Worm (Caenorhabditis elegans) whole organism, L4 larva: Measurements from ENCODE around the gene mlc-6.

ENCODE experiments used
- F37D6.2 ChIP-seq: sonication (generic microtip); optimal IDR thresholded peaks from 2 replicates; lab custom pipeline; 2016; ENCODE audit warnings: mild to moderate bottlenecking, missing genetic modification characterization, missing compliant biosample characterization
- F44E2.7 ChIP-seq: fragments of 200-800 bp; sonication (Bioruptor generic); IDR thresholded peaks from 2 replicates; pipeline ENCODE4 v2.1.2; 2022; ENCODE audit warnings: missing genetic modification characterization, missing compliant biosample characterization
- F49E8.2 ChIP-seq: sonication (generic microtip); optimal IDR thresholded peaks from 2 replicates; lab custom pipeline; 2016; ENCODE audit warnings: missing compliant biosample characterization, mild to moderate bottlenecking, missing genetic modification characterization, borderline replicate concordance
- R02D3.7 ChIP-seq: fragments of 150-350 bp; sonication (generic microtip); optimal IDR thresholded peaks from 3 replicates; lab custom pipeline; 2014; ENCODE audit warnings: missing biosample characterization, missing genetic modification characterization
- T20F7.1 ChIP-seq: fragments of 200-800 bp; sonication (Bioruptor generic); optimal IDR thresholded peaks from 2 replicates; lab custom pipeline; 2018; ENCODE audit warnings: mild to moderate bottlenecking, missing genetic modification characterization, missing compliant biosample characterization
- Y105C5A.15 ChIP-seq: fragments of 200-800 bp; sonication (Bioruptor generic); IDR thresholded peaks from 2 replicates; pipeline ENCODE4 v1.3.6; 2022; ENCODE audit warnings: missing genetic modification characterization, missing compliant biosample characterization
- Y5F2A.4 ChIP-seq: fragments of 200-800 bp; sonication (Bioruptor generic); optimal IDR thresholded peaks from 2 replicates; lab custom pipeline; 2018; ENCODE audit warnings: mild to moderate bottlenecking, missing genetic modification characterization, missing compliant biosample characterization
- ZK337.2 ChIP-seq: fragments of 200-800 bp; sonication (Bioruptor generic); IDR thresholded peaks from 2 replicates; pipeline ENCODE4 v1.3.6; 2022; ENCODE audit warnings: missing genetic modification reagents, missing genetic modification characterization, missing compliant biosample characterization
- ZK546.5 ChIP-seq, 2 experiments: sonication (generic microtip); optimal IDR thresholded peaks; 2 replicates each; lab custom pipeline; 2017; ENCODE audit warnings: missing biosample characterization in 2 of 2, missing genetic modification characterization in 2 of 2
- aha-1 ChIP-seq: fragments of 150-350 bp; peaks from one replicate; lab custom pipeline; 2014; ENCODE audit warnings: missing biosample characterization, missing genetic modification characterization
- ceh-28 ChIP-seq: fragments of 150-350 bp; optimal IDR thresholded peaks from 2 replicates; lab custom pipeline; 2014; ENCODE audit warnings: missing biosample characterization, missing genetic modification reagents, missing genetic modification characterization
- ceh-32 ChIP-seq: sonication (generic microtip); optimal IDR thresholded peaks from 2 replicates; lab custom pipeline; 2016; ENCODE audit warnings: mild to moderate bottlenecking, missing genetic modification characterization, missing compliant biosample characterization; ENCODE audit not compliant: poor library complexity
- ceh-62 ChIP-seq: sonication (generic microtip); optimal IDR thresholded peaks from 2 replicates; lab custom pipeline; 2017; ENCODE audit warnings: missing biosample characterization, missing genetic modification characterization
- daf-12 ChIP-seq: fragments of 150-350 bp; optimal IDR thresholded peaks from 2 replicates; lab custom pipeline; 2014; ENCODE audit warnings: missing biosample characterization, missing genetic modification reagents, missing genetic modification characterization
- dmd-6 ChIP-seq: fragments of 200-800 bp; sonication (Bioruptor generic); IDR thresholded peaks from 2 replicates; pipeline ENCODE4 v1.3.6; 2022; ENCODE audit warnings: missing genetic modification reagents, missing genetic modification characterization, missing compliant biosample characterization
- dpl-1 ChIP-seq: fragments of 150-350 bp; optimal IDR thresholded peaks from 2 replicates; lab custom pipeline; 2014; ENCODE audit warnings: missing biosample characterization, missing genetic modification reagents, missing genetic modification characterization
- duxl-1 ChIP-seq: sonication (generic microtip); optimal IDR thresholded peaks from 2 replicates; lab custom pipeline; 2016; ENCODE audit warnings: mild to moderate bottlenecking, missing genetic modification characterization, moderate library complexity, missing compliant biosample characterization; ENCODE audit not compliant: poor library complexity
- dve-1 ChIP-seq: sonication (generic microtip); optimal IDR thresholded peaks from 2 replicates; lab custom pipeline; 2017; ENCODE audit warnings: antibody characterized with exemption, mild to moderate bottlenecking, missing genetic modification characterization, missing compliant biosample characterization; ENCODE audit not compliant: insufficient read depth
- egl-27 ChIP-seq: sonication (generic microtip); optimal IDR thresholded peaks from 3 replicates; lab custom pipeline; 2017; ENCODE audit warnings: missing biosample characterization, missing genetic modification reagents, missing genetic modification characterization
- egl-43 ChIP-seq: fragments of 200-800 bp; sonication (Bioruptor generic); IDR thresholded peaks from 2 replicates; pipeline ENCODE4 v1.3.6; 2022; ENCODE audit warnings: missing genetic modification reagents, missing genetic modification characterization, missing compliant biosample characterization
- hif-1 ChIP-seq, 2 experiments: sonication (generic microtip); optimal IDR thresholded peaks; 2 replicates each; lab custom pipeline; 2016 to 2017; ENCODE audit warnings: missing compliant biosample characterization in 2 of 2, missing genetic modification characterization in 2 of 2, missing genetic modification reagents in 2 of 2, missing genotype in 2 of 2, mild to moderate bottlenecking in 1 of 2
- hlh-30 ChIP-seq: sonication (generic microtip); optimal IDR thresholded peaks from 2 replicates; lab custom pipeline; 2017; ENCODE audit warnings: antibody characterized with exemption, mild to moderate bottlenecking, missing genetic modification characterization, missing compliant biosample characterization; ENCODE audit not compliant: insufficient read depth
- lim-7 ChIP-seq: fragments of 200-800 bp; sonication (Bioruptor generic); IDR thresholded peaks from 2 replicates; pipeline ENCODE4 v1.3.6; 2022; ENCODE audit warnings: missing genetic modification characterization, missing compliant biosample characterization
- lin-1 ChIP-seq: fragments of 200-800 bp; sonication (Bioruptor generic); IDR thresholded peaks from 2 replicates; pipeline ENCODE4 v1.3.6; 2022; ENCODE audit warnings: missing genetic modification reagents, missing genetic modification characterization, missing compliant biosample characterization
- lin-38 ChIP-seq: fragments of 200-800 bp; sonication (Bioruptor generic); IDR thresholded peaks from 2 replicates; pipeline ENCODE4 v1.3.6; 2022; ENCODE audit warnings: missing genetic modification reagents, missing genetic modification characterization, missing compliant biosample characterization
- lsy-2 ChIP-seq, 2 experiments: fragments of 150-350 bp in 1 of 2; sonication (generic microtip) in 1 of 2; optimal IDR thresholded peaks; 2 replicates each; lab custom pipeline; 2014 to 2017; ENCODE audit warnings: missing biosample characterization in 2 of 2, missing genetic modification characterization in 2 of 2
- madf-5 ChIP-seq, 2 experiments: fragments of 200-800 bp; sonication (Bioruptor generic); IDR thresholded peaks; 2 replicates each; pipeline ENCODE4 v1.3.6; 2022; ENCODE audit warnings: missing compliant biosample characterization in 2 of 2, missing genetic modification characterization in 2 of 2
- mdt-29 ChIP-seq: fragments of 200-800 bp; sonication (Bioruptor generic); IDR thresholded peaks from 2 replicates; pipeline ENCODE4 v1.3.6; 2022; ENCODE audit warnings: missing genetic modification reagents, missing genetic modification characterization, missing compliant biosample characterization
- mxl-3 ChIP-seq: fragments of 200-800 bp; sonication (Bioruptor generic); optimal IDR thresholded peaks from 2 replicates; lab custom pipeline; 2018; ENCODE audit warnings: mild to moderate bottlenecking, missing genetic modification characterization, missing compliant biosample characterization
- nhr-10 ChIP-seq: fragments of 150-350 bp; optimal IDR thresholded peaks from 2 replicates; lab custom pipeline; 2014; ENCODE audit warnings: missing biosample characterization, missing genetic modification characterization
- nhr-11 ChIP-seq: fragments of 150-350 bp; optimal IDR thresholded peaks from 2 replicates; lab custom pipeline; 2014; ENCODE audit warnings: missing biosample characterization, missing genetic modification characterization
- nhr-111 ChIP-seq: fragments of 200-800 bp; sonication (Bioruptor generic); optimal IDR thresholded peaks from 2 replicates; lab custom pipeline; 2018; ENCODE audit warnings: mild to moderate bottlenecking, missing genetic modification characterization, missing compliant biosample characterization
- nhr-28 ChIP-seq: fragments of 150-350 bp; optimal IDR thresholded peaks from 2 replicates; lab custom pipeline; 2014; ENCODE audit warnings: missing biosample characterization, missing genetic modification characterization
- nhr-42 ChIP-seq: fragments of 200-800 bp; sonication (Bioruptor generic); IDR thresholded peaks from 2 replicates; pipeline ENCODE4 v1.3.6; 2022; ENCODE audit warnings: missing genetic modification characterization, missing compliant biosample characterization
- nhr-48 ChIP-seq: sonication (generic microtip); optimal IDR thresholded peaks from 2 replicates; lab custom pipeline; 2016; ENCODE audit warnings: mild to moderate bottlenecking, missing genetic modification characterization, missing compliant biosample characterization
- nhr-6 ChIP-seq: fragments of 150-350 bp; optimal IDR thresholded peaks from 2 replicates; lab custom pipeline; 2014; ENCODE audit warnings: missing biosample characterization, missing genetic modification characterization
- nhr-77 ChIP-seq: fragments of 150-350 bp; optimal IDR thresholded peaks from 2 replicates; lab custom pipeline; 2014; ENCODE audit warnings: missing biosample characterization, missing genetic modification characterization
- php-3 ChIP-seq: fragments of 200-800 bp; sonication (Bioruptor generic); IDR thresholded peaks from 2 replicates; pipeline ENCODE4 v1.3.6; 2022; ENCODE audit warnings: missing genetic modification reagents, missing genetic modification characterization, missing compliant biosample characterization
- pqm-1 ChIP-seq: sonication (generic microtip); optimal IDR thresholded peaks from 2 replicates; lab custom pipeline; 2017; ENCODE audit warnings: missing biosample characterization, missing genetic modification characterization
- rbr-2 ChIP-seq: sonication (generic microtip); optimal IDR thresholded peaks from 2 replicates; lab custom pipeline; 2016; ENCODE audit warnings: missing genotype, missing genetic modification characterization, missing compliant biosample characterization
- saeg-2 ChIP-seq: fragments of 200-800 bp; sonication (Bioruptor generic); IDR thresholded peaks from 2 replicates; pipeline ENCODE4 v1.3.6; 2022; ENCODE audit warnings: missing genetic modification reagents, missing genetic modification characterization, missing compliant biosample characterization
- spr-1 ChIP-seq: sonication (generic microtip); optimal IDR thresholded peaks from 2 replicates; lab custom pipeline; 2016; ENCODE audit warnings: mild to moderate bottlenecking, missing genetic modification characterization, missing compliant biosample characterization
- unc-39 ChIP-seq: sonication (generic microtip); optimal IDR thresholded peaks from 2 replicates; lab custom pipeline; 2017; ENCODE audit warnings: missing biosample characterization, missing genetic modification characterization
- zag-1 ChIP-seq: fragments of 150-350 bp; optimal IDR thresholded peaks from 2 replicates; lab custom pipeline; 2014; ENCODE audit warnings: missing biosample characterization, missing genetic modification characterization
- zfp-2 ChIP-seq: sonication (generic microtip); optimal IDR thresholded peaks from 2 replicates; lab custom pipeline; 2016; ENCODE audit warnings: mild to moderate bottlenecking, missing genetic modification characterization, missing compliant biosample characterization
- zip-11 ChIP-seq: fragments of 200-800 bp; sonication (Bioruptor generic); IDR thresholded peaks from 2 replicates; pipeline ENCODE4 v1.3.6; 2022; ENCODE audit warnings: missing genetic modification characterization, missing compliant biosample characterization
- ztf-11 ChIP-seq: fragments of 150-350 bp; optimal IDR thresholded peaks from 2 replicates; lab custom pipeline; 2014; ENCODE audit warnings: missing biosample characterization, missing genetic modification characterization
- ztf-7 ChIP-seq: fragments of 150-350 bp; optimal IDR thresholded peaks from 2 replicates; lab custom pipeline; 2014; ENCODE audit warnings: missing biosample characterization, missing genetic modification characterization

Gene mlc-6

ce11 chrX:14225273-14225672 lies 21.1 kb downstream of the mlc-6 start, which contains the start of gene cyp-13B2:
Gene cyp-13B2 (plus strand): TSS chrX:14225573.
- TF ChIP-seq aha-1 (tag; lab: Kevin White, UChicago): no peak
- no peak for TF ChIP-seq nhr-42 (GFP tag; lab: Robert Waterston, UW)
- no peak for TF ChIP-seq lin-38 (GFP tag; lab: Robert Waterston, UW)

- TF ChIP-seq ZK546.5 (tag; optimal IDR thresholded peaks at IDR 0.05; lab: Kevin White, UChicago) (no peak), ztf-7 (tag; lab: Kevin White, UChicago) (no peak), daf-12 (tag; lab: Kevin White, UChicago) (no peak), hlh-30 (tag; lab: Kevin White, UChicago) (no peak), F49E8.2 (tag; lab: Kevin White, UChicago) (no peak), nhr-10 (tag; lab: Kevin White, UChicago) (no peak), nhr-77 (tag; lab: Kevin White, UChicago) (no peak), R02D3.7 (tag; lab: Kevin White, UChicago) (no peak), madf-5 (GFP tag; IDR thresholded peaks at IDR 0.05; lab: Robert Waterston, UW) (no peak)
Measured at ce11 chrX:14223156-14223555, 23.3 kb downstream of the mlc-6 start, which contains the start of gene K06G5.3. Gene K06G5.3 (minus strand): TSS chrX:14223256.

ce11 chrX:14214520-14215023 lies 31.8 kb downstream of the mlc-6 start, which contains the start of gene K06G5.1:
Gene K06G5.1 (plus strand): TSS chrX:14214973.
- TF ChIP-seq madf-5 (GFP tag; IDR thresholded peaks at IDR 0.05; lab: Robert Waterston, UW) (no peak), T20F7.1 (GFP tag; lab: Kevin White, UChicago) (no peak), rbr-2 (tag; lab: Kevin White, UChicago) (no peak), nhr-111 (GFP tag; lab: Kevin White, UChicago) (no peak), unc-39 (no peak), zfp-2 (tag; lab: Kevin White, UChicago) (no peak), egl-43 (GFP tag; lab: Robert Waterston, UW) (no peak), zag-1 (tag; lab: Kevin White, UChicago) (no peak), ceh-62 (tag; lab: Kevin White, UChicago) (no peak), lin-1 (GFP tag; lab: Robert Waterston, UW) (peak; percentile 54; the same call in 1 of the 2 replicates), ceh-32 (no peak), F37D6.2 (tag; lab: Kevin White, UChicago) (no peak), dpl-1 (no peak), ZK337.2 (no peak), ztf-11 (no peak), Y105C5A.15 (GFP tag; lab: Robert Waterston, UW) (no peak), ztf-7 (tag; lab: Kevin White, UChicago) (no peak), nhr-6 (tag; lab: Kevin White, UChicago) (peak; percentile 52), duxl-1 (tag; lab: Kevin White, UChicago) (no peak), dve-1 (tag; lab: Kevin White, UChicago) (peak; percentile 88), lsy-2 (tag; optimal IDR thresholded peaks at IDR 0.05; lab: Kevin White, UChicago) (no peak), hif-1 (tag; optimal IDR thresholded peaks at IDR 0.05; lab: Kevin White, UChicago) (peak in 1 of 2 experiments; percentile 4), mdt-29 (no peak), lim-7 (no peak), Y5F2A.4 (GFP tag; lab: Kevin White, UChicago) (no peak), egl-27 (tag; lab: Kevin White, UChicago) (no peak), saeg-2 (GFP tag; lab: Robert Waterston, UW) (no peak), dmd-6 (GFP tag; lab: Robert Waterston, UW) (peak; percentile 94), zip-11 (GFP tag; lab: Robert Waterston, UW) (no peak), nhr-11 (tag; lab: Kevin White, UChicago) (no peak), php-3 (GFP tag; lab: Robert Waterston, UW) (peak; percentile 100), lin-38 (GFP tag; lab: Robert Waterston, UW) (no peak), nhr-28 (tag; lab: Kevin White, UChicago) (peak; percentile 97), nhr-48 (tag; lab: Kevin White, UChicago) (peak; percentile 7), ceh-28 (tag; lab: Kevin White, UChicago) (no peak), spr-1 (tag; lab: Kevin White, UChicago) (no peak), pqm-1 (tag; lab: Kevin White, UChicago) (peak; percentile 100), F44E2.7 (GFP tag; lab: Robert Waterston, UW) (no peak), mxl-3 (GFP tag; lab: Kevin White, UChicago) (no peak)
